Fruit fly (Drosophila melanogaster): ENCODE data around the gene Elo68beta.

The Elo68beta gene

DNA sequence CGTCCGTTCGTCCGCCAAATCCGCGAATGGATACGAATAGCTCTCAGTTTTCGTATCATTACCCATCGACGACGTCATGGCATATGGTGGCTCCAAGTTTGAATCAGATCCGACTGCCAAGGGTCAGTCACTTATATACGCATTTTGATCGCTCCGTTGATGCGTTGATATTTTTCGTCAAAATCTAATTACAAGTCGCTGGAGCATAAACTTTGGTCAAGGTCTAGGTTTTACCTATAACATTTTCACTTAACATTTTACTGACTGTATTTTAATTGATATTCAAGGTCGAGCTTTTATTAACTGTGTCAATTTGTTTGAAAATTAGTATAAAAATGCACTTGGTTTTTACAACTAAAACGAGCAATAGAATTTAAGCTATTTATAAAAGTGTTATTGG, at the start of gene Elo68beta:
Gene Elo68beta (minus strand): TSS at position 101 of the 400 bp plus-strand sequence.
- TF ChIP-seq CG13296 (GFP tag; optimal IDR thresholded peaks at IDR 0.05) (no peak), CG12104 (GFP tag; optimal IDR thresholded peaks at IDR 0.05) (no peak), HHEX (GFP tag; optimal IDR thresholded peaks at IDR 0.05) (no peak), bigmax (GFP tag; optimal IDR thresholded peaks at IDR 0.05) (no peak), ase (GFP tag; IDR thresholded peaks at IDR 0.05) (no peak), CG42726 (GFP tag; IDR thresholded peaks at IDR 0.05; ENCODE audit: partially characterized antibody) (no peak), CG17802 (tag; optimal IDR thresholded peaks at IDR 0.05) (no peak), eve (GFP tag; optimal IDR thresholded peaks at IDR 0.05) (no peak), Gsc (GFP tag; IDR thresholded peaks at IDR 0.05) (no peak)

dm6 chr3L:11150735-11151287, 49.3 kb upstream of the Elo68beta start, which contains the start of gene CG6216:
TSS of gene CG6216 (minus strand) at chr3L:11150785.
- TF ChIP-seq zen2 (GFP tag; IDR thresholded peaks at IDR 0.05; ENCODE audit: partially characterized antibody) (no peak), CG14860 (GFP tag; IDR thresholded peaks at IDR 0.05; ENCODE audit: partially characterized antibody) (no peak), trh (GFP tag; optimal IDR thresholded peaks at IDR 0.05) (no peak), Dek (tag; optimal IDR thresholded peaks at IDR 0.05) (no peak), lbe (GFP tag; optimal IDR thresholded peaks at IDR 0.05) (no peak), sd (tag; optimal IDR thresholded peaks at IDR 0.05) (peak; percentile 24), Trl (optimal IDR thresholded peaks at IDR 0.05) (no peak), Trl (GFP tag; optimal IDR thresholded peaks at IDR 0.05) (no peak), aop (GFP tag; IDR thresholded peaks at IDR 0.05) (no peak), CG4730 (GFP tag; IDR thresholded peaks at IDR 0.05) (no peak), CG17186 (GFP tag; optimal IDR thresholded peaks at IDR 0.05) (no peak), Hr51 (GFP tag; optimal IDR thresholded peaks at IDR 0.05) (no peak), CG15601 (tag; optimal IDR thresholded peaks at IDR 0.05) (no peak), CG11247 (GFP tag; IDR thresholded peaks at IDR 0.05) (no peak), CG17802 (tag; optimal IDR thresholded peaks at IDR 0.05) (no peak), CG16813 (GFP tag; IDR thresholded peaks at IDR 0.05; ENCODE audit: partially characterized antibody) (no peak), CG10267 (tag; optimal IDR thresholded peaks at IDR 0.05) (no peak), pros (GFP tag; optimal IDR thresholded peaks at IDR 0.05) (peak; percentile 96), CG7963 (GFP tag; IDR thresholded peaks at IDR 0.05; ENCODE audit: partially characterized antibody) (no peak), CG10274 (GFP tag; optimal IDR thresholded peaks at IDR 0.05) (no peak), CG42726 (GFP tag; IDR thresholded peaks at IDR 0.05; ENCODE audit: partially characterized antibody) (no peak), bowl (GFP tag; IDR thresholded peaks at IDR 0.05) (no peak), rib (GFP tag; IDR thresholded peaks at IDR 0.05) (no peak), Deaf1 (tag; optimal IDR thresholded peaks at IDR 0.05) (peak; percentile 78), ftz-f1 (GFP tag; optimal IDR thresholded peaks at IDR 0.05) (no peak), unc-4 (GFP tag; IDR thresholded peaks at IDR 0.05; ENCODE audit: partially characterized antibody) (no peak), Med (GFP tag) (peak; percentile 45), Atf3 (GFP tag; optimal IDR thresholded peaks at IDR 0.05) (no peak), CG2202 (tag; optimal IDR thresholded peaks at IDR 0.05) (no peak), mirr (GFP tag; optimal IDR thresholded peaks at IDR 0.05) (no peak), CG6689 (GFP tag; IDR thresholded peaks at IDR 0.05) (no peak), CG4617 (GFP tag; optimal IDR thresholded peaks at IDR 0.05; ENCODE audit: borderline replicate concordance) (no peak), CG2120 (GFP tag; optimal IDR thresholded peaks at IDR 0.05) (no peak), B-H1 (GFP tag; IDR thresholded peaks at IDR 0.05) (no peak), Stat92E (GFP tag; optimal IDR thresholded peaks at IDR 0.05) (peak in 1 of 3 experiments; percentile 3), stwl (tag; optimal IDR thresholded peaks at IDR 0.05) (no peak), Nf-YC (tag; optimal IDR thresholded peaks at IDR 0.05) (no peak), Kr (GFP tag; optimal IDR thresholded peaks at IDR 0.05) (no peak), her (GFP tag; optimal IDR thresholded peaks at IDR 0.05) (no peak), otp (GFP tag; IDR thresholded peaks at IDR 0.05) (no peak), vvl (GFP tag; IDR thresholded peaks at IDR 0.05) (peak; percentile 8; the same call in 1 of the 2 replicates), Oli (tag; optimal IDR thresholded peaks at IDR 0.05) (no peak)
